Worm (Caenorhabditis elegans): ENCODE measurements around the gene D1005.4.

The D1005.4 gene

ce11 chrX:1503698-1504501 is 18.3 kb upstream of the D1005.4 start:
- TF ChIP-seq ztf-4 (tag; optimal IDR thresholded peaks at IDR 0.05) (peak; percentile 89), ceh-28 (tag; optimal IDR thresholded peaks at IDR 0.05) (peak; percentile 28), pha-4 (tag; optimal IDR thresholded peaks at IDR 0.05) (peak; percentile 92), fos-1 (tag; optimal IDR thresholded peaks at IDR 0.05) (no peak), nhr-43 (tag; optimal IDR thresholded peaks at IDR 0.05; ENCODE audit: poor library complexity, severe bottlenecking) (peak; percentile 5), sea-2 (GFP tag; optimal IDR thresholded peaks at IDR 0.05) (no peak), snpc-4 (tag; optimal IDR thresholded peaks at IDR 0.05) (no peak), lsy-12 (tag; optimal IDR thresholded peaks at IDR 0.05) (peak; percentile 66), jun-1 (tag; optimal IDR thresholded peaks at IDR 0.05) (peak; percentile 79), pqm-1 (tag; optimal IDR thresholded peaks at IDR 0.05) (peak; percentile 53), nhr-23 (tag; optimal IDR thresholded peaks at IDR 0.05) (peak; percentile 11), nhr-28 (tag; optimal IDR thresholded peaks at IDR 0.05) (no peak), elt-2 (tag; optimal IDR thresholded peaks at IDR 0.05) (no peak), ama-1 (optimal IDR thresholded peaks at IDR 0.05) (peak; percentile 39)

ce11 chrX:1502914-1503313 is 17.3 kb upstream of the D1005.4 start:
- no peak for TF ChIP-seq nhr-67 (tag; optimal IDR thresholded peaks at IDR 0.05)
- TF ChIP-seq jun-1 (tag; optimal IDR thresholded peaks at IDR 0.05): no peak
- no peak for TF ChIP-seq nhr-25 (tag; optimal IDR thresholded peaks at IDR 0.05)
- no peak for TF ChIP-seq ztf-11 (tag; optimal IDR thresholded peaks at IDR 0.05)

ce11 chrX:1502490-1502889 is 16.9 kb upstream of the D1005.4 start, which contains the start of gene F09E10.1:
Gene F09E10.1, plus strand, starts transcription at chrX:1502790.
- TF ChIP-seq hmg-11 (tag; optimal IDR thresholded peaks at IDR 0.05) (no peak), mdl-1 (tag; optimal IDR thresholded peaks at IDR 0.05) (no peak), ceh-16 (tag; optimal IDR thresholded peaks at IDR 0.05) (no peak), R02D3.7 (tag; optimal IDR thresholded peaks at IDR 0.05) (no peak), ceh-28 (tag; optimal IDR thresholded peaks at IDR 0.05) (no peak), nhr-25 (tag; optimal IDR thresholded peaks at IDR 0.05) (no peak), nhr-23 (tag; optimal IDR thresholded peaks at IDR 0.05) (no peak), nhr-76 (tag; optimal IDR thresholded peaks at IDR 0.05) (no peak), pha-4 (tag; optimal IDR thresholded peaks at IDR 0.05) (no peak), tbx-2 (tag; optimal IDR thresholded peaks at IDR 0.05) (no peak)

- no peak for TF ChIP-seq R02D3.7 (tag; optimal IDR thresholded peaks at IDR 0.05)
- TF ChIP-seq fkh-10 (GFP tag; optimal IDR thresholded peaks at IDR 0.05): no peak
- TF ChIP-seq sea-2 (GFP tag; optimal IDR thresholded peaks at IDR 0.05): no peak
- no peak for TF ChIP-seq tbx-2 (tag; optimal IDR thresholded peaks at IDR 0.05)
- no peak for TF ChIP-seq nhr-67 (tag; optimal IDR thresholded peaks at IDR 0.05)
- TF ChIP-seq nhr-76 (tag; optimal IDR thresholded peaks at IDR 0.05): no peak
- TF ChIP-seq nhr-43 (tag; optimal IDR thresholded peaks at IDR 0.05; ENCODE audit: poor library complexity, severe bottlenecking): no peak
- no peak for TF ChIP-seq nhr-23 (tag; optimal IDR thresholded peaks at IDR 0.05)
Measured at ce11 chrX:1501752-1502151, 16.1 kb upstream of the D1005.4 start, which contains the start of gene F09E10.7. Gene F09E10.7, minus strand, starts transcription at chrX:1501852.

- TF ChIP-seq ztf-4 (tag; optimal IDR thresholded peaks at IDR 0.05) (no peak), ceh-28 (tag; optimal IDR thresholded peaks at IDR 0.05) (no peak), nhr-67 (tag; optimal IDR thresholded peaks at IDR 0.05) (no peak), jun-1 (tag; optimal IDR thresholded peaks at IDR 0.05) (no peak), elt-1 (tag; optimal IDR thresholded peaks at IDR 0.05) (no peak), aly-2 (tag; optimal IDR thresholded peaks at IDR 0.05) (no peak), sea-2 (GFP tag; optimal IDR thresholded peaks at IDR 0.05) (no peak), unc-62 (GFP tag; optimal IDR thresholded peaks at IDR 0.05) (no peak), nhr-25 (tag; optimal IDR thresholded peaks at IDR 0.05) (no peak), elt-3 (tag; optimal IDR thresholded peaks at IDR 0.05) (no peak), zag-1 (tag; optimal IDR thresholded peaks at IDR 0.05) (no peak), nhr-11 (tag; optimal IDR thresholded peaks at IDR 0.05) (no peak), egl-27 (tag; optimal IDR thresholded peaks at IDR 0.05) (no peak), ztf-11 (tag; optimal IDR thresholded peaks at IDR 0.05) (no peak), egl-5 (tag; optimal IDR thresholded peaks at IDR 0.05) (no peak), ceh-16 (tag; optimal IDR thresholded peaks at IDR 0.05) (no peak), nhr-28 (tag; optimal IDR thresholded peaks at IDR 0.05) (no peak), nhr-237 (tag; optimal IDR thresholded peaks at IDR 0.05) (no peak), ceh-9 (tag; optimal IDR thresholded peaks at IDR 0.05) (no peak)
Measured at ce11 chrX:1499499-1499898, 13.9 kb upstream of the D1005.4 start.
